Worm (Caenorhabditis elegans) whole organism, L1 larva: Measurements from ENCODE around the gene pcp-1.

Experiments used
- C04F5.9 ChIP-seq: sonication (generic microtip); optimal IDR thresholded peaks from 2 replicates; lab custom pipeline; 2016; ENCODE audit warnings: missing genetic modification characterization, missing compliant biosample characterization
- C34B4.2 ChIP-seq: sonication (generic microtip); optimal IDR thresholded peaks from 2 replicates; lab custom pipeline; 2017; ENCODE audit warnings: mild to moderate bottlenecking, missing genetic modification characterization, missing compliant biosample characterization
- F16B12.6 ChIP-seq: fragments of 150-350 bp; optimal IDR thresholded peaks from 2 replicates; lab custom pipeline; 2014; ENCODE audit warnings: missing biosample characterization, missing genetic modification characterization
- Y116A8C.19 ChIP-seq: sonication (generic microtip); optimal IDR thresholded peaks from 2 replicates; lab custom pipeline; 2016; ENCODE audit warnings: missing compliant biosample characterization, missing genetic modification characterization, borderline replicate concordance
- alr-1 ChIP-seq: fragments of 200-800 bp; sonication (Bioruptor generic); optimal IDR thresholded peaks from 2 replicates; lab custom pipeline; 2018; ENCODE audit warnings: borderline replicate concordance, mild to moderate bottlenecking, missing genetic modification characterization, missing compliant biosample characterization
- aly-2 ChIP-seq: fragments of 150-350 bp; optimal IDR thresholded peaks from 2 replicates; lab custom pipeline; 2014; ENCODE audit warnings: missing biosample characterization, missing genetic modification characterization
- ceh-63 ChIP-seq: fragments of 200-800 bp; sonication (Bioruptor generic); optimal IDR thresholded peaks from 2 replicates; lab custom pipeline; 2018; ENCODE audit warnings: mild to moderate bottlenecking, missing genetic modification characterization, missing compliant biosample characterization
- ceh-82 ChIP-seq, 3 experiments: fragments of 150-350 bp in 1 of 3; sonication (generic microtip) in 2 of 3; optimal IDR thresholded peaks; 2 replicates each; lab custom pipeline; 2014 to 2017; ENCODE audit warnings: missing biosample characterization in 3 of 3, missing genetic modification characterization in 3 of 3
- ceh-88 ChIP-seq: fragments of 200-800 bp; sonication (Bioruptor generic); IDR thresholded peaks from 2 replicates; pipeline ENCODE4 v1.3.6; 2022; ENCODE audit warnings: missing genetic modification characterization, missing compliant biosample characterization
- dpl-1 ChIP-seq, 3 experiments: fragments of 150-350 bp in 2 of 3; sonication (generic microtip) in 1 of 3; optimal IDR thresholded peaks; 2 replicates each; lab custom pipeline; 2014 to 2017; ENCODE audit warnings: missing biosample characterization in 3 of 3, missing genetic modification characterization in 3 of 3, missing genetic modification reagents in 3 of 3
- dsc-1 ChIP-seq: sonication (generic microtip); optimal IDR thresholded peaks from 2 replicates; lab custom pipeline; 2016; ENCODE audit warnings: mild to moderate bottlenecking, missing genetic modification characterization, missing compliant biosample characterization
- efl-1 ChIP-seq, 4 experiments: fragments of 150-350 bp; optimal IDR thresholded peaks in 3 of 4; peaks in 1 of 4; 1 replicate in 1 of 4; 2 replicates in 3 of 4; lab custom pipeline; 2014; ENCODE audit warnings: missing biosample characterization in 2 of 4, missing genetic modification characterization in 2 of 4, missing genetic modification reagents in 2 of 4
- egl-27 ChIP-seq, 2 experiments: fragments of 150-350 bp in 1 of 2; sonication (generic microtip); optimal IDR thresholded peaks; 3 replicates each; lab custom pipeline; 2017 to 2018; ENCODE audit warnings: missing biosample characterization in 2 of 2, missing genetic modification characterization in 2 of 2, missing genetic modification reagents in 2 of 2
- elt-2 ChIP-seq: sonication (generic microtip); optimal IDR thresholded peaks from 2 replicates; lab custom pipeline; 2016; ENCODE audit warnings: missing genetic modification characterization, mild to moderate bottlenecking, inconsistent platforms, missing compliant biosample characterization, missing genetic modification reagents
- elt-3 ChIP-seq, 6 experiments: fragments of 150-350 bp in 1 of 6; sonication (generic microtip); optimal IDR thresholded peaks; 2 replicates each; lab custom pipeline; 2017 to 2018; ENCODE audit warnings: missing biosample characterization in 6 of 6, missing genetic modification characterization in 6 of 6, inconsistent platforms in 1 of 6
- fkh-8 ChIP-seq: sonication (generic microtip); optimal IDR thresholded peaks from 2 replicates; lab custom pipeline; 2016; ENCODE audit warnings: mild to moderate bottlenecking, missing genetic modification characterization, missing compliant biosample characterization
- hlh-17 ChIP-seq: fragments of 200-800 bp; sonication (Bioruptor generic); optimal IDR thresholded peaks from 2 replicates; lab custom pipeline; 2018; ENCODE audit warnings: missing genetic modification characterization, mild to moderate bottlenecking, missing compliant biosample characterization, moderate library complexity, borderline replicate concordance
- isw-1 ChIP-seq: fragments of 200-800 bp; sonication (Bioruptor generic); IDR thresholded peaks from 2 replicates; pipeline ENCODE4 v1.3.6; 2022; ENCODE audit warnings: missing genetic modification characterization, missing compliant biosample characterization
- lin-13 ChIP-seq: fragments of 150-350 bp; optimal IDR thresholded peaks from 2 replicates; lab custom pipeline; 2014; ENCODE audit warnings: missing biosample characterization, missing genetic modification reagents, missing genetic modification characterization
- lin-14 ChIP-seq: fragments of 200-800 bp; sonication (Bioruptor generic); optimal IDR thresholded peaks from 2 replicates; lab custom pipeline; 2018; ENCODE audit warnings: mild to moderate bottlenecking, missing genetic modification characterization, moderate library complexity, missing compliant biosample characterization
- lin-15B ChIP-seq: fragments of 150-350 bp; sonication (generic microtip); optimal IDR thresholded peaks from 3 replicates; lab custom pipeline; 2014; ENCODE audit warnings: missing biosample characterization, missing genetic modification characterization
- lin-35 ChIP-seq, 2 experiments: fragments of 150-350 bp; optimal IDR thresholded peaks; 2 replicates each; lab custom pipeline; 2014; ENCODE audit warnings: missing biosample characterization in 2 of 2, missing genetic modification characterization in 2 of 2, missing genetic modification reagents in 2 of 2
- lsy-2 ChIP-seq, 2 experiments: fragments of 150-350 bp; optimal IDR thresholded peaks; 2 replicates each; lab custom pipeline; 2014; ENCODE audit warnings: missing biosample characterization in 2 of 2, missing genetic modification characterization in 2 of 2
- mdl-1 ChIP-seq, 2 experiments: fragments of 150-350 bp; optimal IDR thresholded peaks; 2 replicates each; lab custom pipeline; 2014 to 2017; ENCODE audit warnings: missing biosample characterization in 2 of 2, missing genetic modification characterization in 2 of 2, inconsistent platforms in 1 of 2
- mep-1 ChIP-seq: fragments of 150-350 bp; optimal IDR thresholded peaks from 2 replicates; lab custom pipeline; 2014; ENCODE audit warnings: missing biosample characterization, missing genetic modification characterization
- nhr-11 ChIP-seq: fragments of 150-350 bp; optimal IDR thresholded peaks from 2 replicates; lab custom pipeline; 2014; ENCODE audit warnings: missing biosample characterization, missing genetic modification characterization
- nhr-12 ChIP-seq: sonication (generic microtip); optimal IDR thresholded peaks from 2 replicates; lab custom pipeline; 2017; ENCODE audit warnings: missing biosample characterization, missing genetic modification characterization
- nhr-28 ChIP-seq: fragments of 150-350 bp; optimal IDR thresholded peaks from 2 replicates; lab custom pipeline; 2014; ENCODE audit warnings: missing biosample characterization, missing genetic modification characterization
- nhr-47 ChIP-seq: sonication (generic microtip); optimal IDR thresholded peaks from 2 replicates; lab custom pipeline; 2016; ENCODE audit warnings: mild to moderate bottlenecking, missing genetic modification characterization, moderate library complexity, missing compliant biosample characterization
- nhr-71 ChIP-seq: sonication (generic microtip); optimal IDR thresholded peaks from 2 replicates; lab custom pipeline; 2016; ENCODE audit warnings: mild to moderate bottlenecking, missing genetic modification characterization, moderate library complexity, missing compliant biosample characterization
- nhr-77 ChIP-seq: fragments of 150-350 bp; optimal IDR thresholded peaks from 2 replicates; lab custom pipeline; 2014; ENCODE audit warnings: missing biosample characterization, missing genetic modification characterization
- nhr-85 ChIP-seq: sonication (generic microtip); peaks from one replicate; lab custom pipeline; 2016; ENCODE audit warnings: missing genetic modification characterization, inconsistent platforms, missing compliant biosample characterization
- rnt-1 ChIP-seq: sonication (generic microtip); optimal IDR thresholded peaks from 2 replicates; lab custom pipeline; 2016; ENCODE audit warnings: mild to moderate bottlenecking, missing genetic modification characterization, moderate library complexity, missing compliant biosample characterization
- skn-1 ChIP-seq: fragments of 150-350 bp; optimal IDR thresholded peaks from 2 replicates; lab custom pipeline; 2014; ENCODE audit warnings: missing biosample characterization, missing genetic modification characterization
- snpc-4 ChIP-seq: fragments of 150-350 bp; optimal IDR thresholded peaks from 2 replicates; lab custom pipeline; 2014; ENCODE audit warnings: missing biosample characterization, missing genetic modification characterization
- snu-23 ChIP-seq: sonication (generic microtip); optimal IDR thresholded peaks from 2 replicates; lab custom pipeline; 2016; ENCODE audit warnings: missing genetic modification characterization, missing compliant biosample characterization
- sptf-1 ChIP-seq: fragments of 150-350 bp; optimal IDR thresholded peaks from 2 replicates; lab custom pipeline; 2014; ENCODE audit warnings: missing biosample characterization, missing genetic modification characterization
- tbx-2 ChIP-seq: sonication (generic microtip); optimal IDR thresholded peaks from 2 replicates; lab custom pipeline; 2016; ENCODE audit warnings: missing genetic modification characterization, missing compliant biosample characterization
- unc-130 ChIP-seq: fragments of 150-350 bp; optimal IDR thresholded peaks from 2 replicates; lab custom pipeline; 2017; ENCODE audit warnings: missing biosample characterization, missing genetic modification characterization, inconsistent platforms
- unc-30 ChIP-seq: sonication (generic microtip); optimal IDR thresholded peaks from 2 replicates; lab custom pipeline; 2017; ENCODE audit warnings: missing biosample characterization, missing genetic modification characterization
- unc-86 ChIP-seq: sonication (generic microtip); optimal IDR thresholded peaks from 2 replicates; lab custom pipeline; 2016; ENCODE audit warnings: missing genetic modification characterization, missing compliant biosample characterization
- vab-15 ChIP-seq: sonication (generic microtip); optimal IDR thresholded peaks from 2 replicates; lab custom pipeline; 2017; ENCODE audit warnings: missing genotype, mild to moderate bottlenecking, missing genetic modification characterization, missing compliant biosample characterization
- xbp-1 ChIP-seq: sonication (generic microtip); optimal IDR thresholded peaks from 2 replicates; lab custom pipeline; 2016; ENCODE audit warnings: missing genetic modification characterization, missing compliant biosample characterization
- ztf-11 ChIP-seq, 2 experiments: sonication (generic microtip); optimal IDR thresholded peaks; 2 replicates each; lab custom pipeline; 2016 to 2017; ENCODE audit warnings: missing genetic modification characterization in 2 of 2, missing biosample characterization in 1 of 2, missing compliant biosample characterization in 1 of 2

Gene pcp-1

ce11 chrIII:7773791-7774190 lies 15.1 kb downstream of the pcp-1 start (continued):
- TF ChIP-seq efl-1 (optimal IDR thresholded peaks at IDR 0.05; lab: Kevin White, UChicago) (no peak), efl-1 (GFP tag; optimal IDR thresholded peaks at IDR 0.05 in 1 of 2; lab: Kevin White, UChicago) (no peak)
- TF ChIP-seq, all 84 proteins: peak for 0

DNA sequence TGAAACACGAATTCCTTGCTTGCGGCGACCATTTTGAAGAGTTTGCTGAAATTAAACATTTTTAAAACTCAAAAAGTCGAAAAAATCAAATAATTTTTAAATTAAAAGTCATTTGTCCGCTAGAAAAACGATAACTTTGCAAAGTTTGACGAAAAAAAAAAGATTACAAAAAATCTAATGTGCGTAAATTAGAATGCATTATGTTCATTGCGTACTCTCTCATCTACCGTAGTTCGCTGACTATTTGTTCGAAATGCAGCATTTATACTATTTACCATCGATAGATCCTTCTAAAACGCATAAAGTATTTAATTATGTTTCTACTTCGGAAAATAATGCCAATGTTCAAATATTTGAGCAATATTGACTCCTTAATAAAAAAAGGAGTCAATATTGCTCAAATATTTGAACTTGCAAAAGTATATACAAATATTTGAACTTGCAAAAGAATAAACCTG lies 17.3 kb downstream of the pcp-1 start, which contains the start of gene bath-15:
bath-15 (minus strand) TSS at position 51 of the 458 bp plus-strand sequence.
- TF ChIP-seq Y116A8C.19: no peak
- TF ChIP-seq ceh-82 (tag; optimal IDR thresholded peaks at IDR 0.05; lab: Kevin White, UChicago): no peak
- no peak for TF ChIP-seq rnt-1
- TF ChIP-seq ztf-11 (tag; optimal IDR thresholded peaks at IDR 0.05; lab: Kevin White, UChicago): no peak
- no peak for TF ChIP-seq unc-30 (tag; lab: Kevin White, UChicago)
- TF ChIP-seq ceh-63 (GFP tag; lab: Kevin White, UChicago): no peak
- no peak for TF ChIP-seq unc-86 (tag; lab: Kevin White, UChicago)
- TF ChIP-seq mdl-1 (tag; optimal IDR thresholded peaks at IDR 0.05; lab: Kevin White, UChicago): no peak
- no peak for TF ChIP-seq nhr-12 (tag; lab: Kevin White, UChicago)
- no peak for TF ChIP-seq xbp-1 (tag; lab: Kevin White, UChicago)
- no peak for TF ChIP-seq C04F5.9
- no peak for TF ChIP-seq F16B12.6 (tag; lab: Kevin White, UChicago)
- TF ChIP-seq C34B4.2: no peak
- no peak for TF ChIP-seq ceh-88 (GFP tag; lab: Robert Waterston, UW)
- no peak for TF ChIP-seq hlh-17
- TF ChIP-seq snpc-4 (tag; lab: Kevin White, UChicago): no peak
- no peak for TF ChIP-seq dsc-1 (tag; lab: Kevin White, UChicago)

DNA sequence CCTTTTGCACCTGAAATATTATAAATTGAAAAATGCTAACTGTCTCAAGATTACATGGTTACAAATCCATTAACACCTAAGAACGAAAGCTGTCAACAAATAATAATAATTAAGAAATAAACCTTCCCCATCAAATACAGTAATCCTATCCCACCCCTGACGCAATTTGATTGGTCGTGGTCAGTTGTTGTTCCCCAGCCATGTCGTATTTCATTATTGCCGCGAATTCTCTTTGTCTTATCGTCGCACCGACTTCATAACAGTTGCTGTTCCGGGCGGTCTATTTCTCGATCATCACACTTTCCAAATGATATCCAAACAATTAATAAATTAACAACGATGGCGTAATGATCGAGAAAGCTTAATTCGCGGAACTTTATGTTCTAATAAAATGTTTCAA lies 19.8 kb downstream of the pcp-1 start:
- peak; percentile 4 for TF ChIP-seq snu-23 (GFP tag; lab: Kevin White, UChicago)
- TF ChIP-seq lin-35 (GFP tag; optimal IDR thresholded peaks at IDR 0.05; lab: Kevin White, UChicago): no peak
- peak; percentile 65 for TF ChIP-seq rnt-1
- TF ChIP-seq C04F5.9: no peak
- no peak for TF ChIP-seq F16B12.6 (tag; lab: Kevin White, UChicago)
- TF ChIP-seq skn-1 (tag; lab: Kevin White, UChicago): no peak
- no peak for TF ChIP-seq lin-15B
- TF ChIP-seq nhr-85 (tag; lab: Kevin White, UChicago): peak; percentile 38
- peak; percentile 31 for TF ChIP-seq lin-14 (GFP tag; lab: Kevin White, UChicago)
- TF ChIP-seq lsy-2 (tag; optimal IDR thresholded peaks at IDR 0.05; lab: Kevin White, UChicago): peak; percentile 68 to 83
- TF ChIP-seq nhr-71: peak; percentile 30
- TF ChIP-seq nhr-28 (tag; lab: Kevin White, UChicago): no peak
- TF ChIP-seq unc-130: peak; percentile 40
- no peak for TF ChIP-seq nhr-47 (tag; lab: Kevin White, UChicago)
- TF ChIP-seq fkh-8 (tag; lab: Kevin White, UChicago): no peak

DNA sequence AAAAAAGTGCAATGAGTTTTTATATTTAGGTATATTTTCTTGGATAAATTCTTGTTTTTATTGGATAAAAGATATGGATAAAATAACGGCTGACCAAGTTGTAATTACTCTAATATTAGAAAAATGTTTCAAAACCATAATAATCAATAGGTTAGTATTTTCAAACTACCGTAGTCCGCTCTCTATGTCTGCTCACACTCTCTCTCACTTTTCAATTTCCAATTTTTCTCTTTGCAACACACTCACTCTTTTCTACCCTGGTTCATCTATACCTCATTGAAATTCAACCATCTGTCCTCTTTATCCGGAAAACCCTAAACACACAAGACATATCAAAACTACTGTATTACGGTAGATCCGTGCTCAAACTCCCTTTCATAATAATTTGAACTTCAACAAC lies 20.6 kb downstream of the pcp-1 start:
- TF ChIP-seq lsy-2 (tag; optimal IDR thresholded peaks at IDR 0.05; lab: Kevin White, UChicago) (peak in 1 of 2 experiments; percentile 58), aly-2 (tag; lab: Kevin White, UChicago) (no peak)

ce11 chrIII:7780566-7781238 lies 22.0 kb downstream of the pcp-1 start:
- TF ChIP-seq egl-27 (tag; optimal IDR thresholded peaks at IDR 0.05; lab: Kevin White, UChicago): no peak
- TF ChIP-seq mep-1 (tag; lab: Kevin White, UChicago): no peak
- peak; percentile 12 for TF ChIP-seq tbx-2 (tag; lab: Kevin White, UChicago)
- no peak for TF ChIP-seq nhr-77 (tag; lab: Kevin White, UChicago)
- no peak for TF ChIP-seq vab-15 (tag; lab: Kevin White, UChicago)
- TF ChIP-seq elt-2 (tag; lab: Kevin White, UChicago): no peak
- TF ChIP-seq alr-1 (tag; lab: Kevin White, UChicago): no peak
- no peak for TF ChIP-seq dpl-1 (GFP tag; optimal IDR thresholded peaks at IDR 0.05; lab: Kevin White, UChicago)
- no peak for TF ChIP-seq elt-3 (tag; optimal IDR thresholded peaks at IDR 0.05; lab: Kevin White, UChicago)
- no peak for TF ChIP-seq skn-1 (tag; lab: Kevin White, UChicago)
- no peak for TF ChIP-seq sptf-1 (tag; lab: Kevin White, UChicago)
- no peak for TF ChIP-seq nhr-11 (tag; lab: Kevin White, UChicago)
- peak; percentile 13 for TF ChIP-seq dsc-1 (tag; lab: Kevin White, UChicago)
- TF ChIP-seq nhr-71: peak; percentile 51
- no peak for TF ChIP-seq lin-13
- TF ChIP-seq Y116A8C.19: no peak
- TF ChIP-seq isw-1 (GFP tag; lab: Robert Waterston, UW): no peak
